Worm (Caenorhabditis elegans): ENCODE results near the gene egl-8.

DNA sequence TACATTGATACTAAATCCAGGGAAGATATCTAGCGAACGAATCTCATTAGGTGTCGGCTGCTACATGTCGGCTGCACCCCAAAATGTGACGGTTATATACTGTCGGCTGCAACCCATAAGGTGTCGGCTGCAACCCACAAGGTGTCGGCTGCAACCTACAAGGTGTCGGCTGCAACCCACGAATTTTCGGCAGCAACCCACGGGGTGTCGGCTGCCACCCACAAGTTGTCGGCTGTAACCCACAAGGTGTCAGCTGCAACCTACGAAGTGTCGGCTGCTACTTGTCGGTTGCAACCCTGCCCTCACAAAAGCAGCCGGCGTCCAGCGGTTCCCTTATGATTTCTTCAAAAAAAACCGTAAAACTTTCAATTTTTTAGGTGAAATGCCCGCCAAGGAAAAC is 9.2 kb downstream of the egl-8 start:
- TF ChIP-seq hpl-2 (GFP tag; optimal IDR thresholded peaks at IDR 0.05): no peak
- TF ChIP-seq tbx-2 (tag; optimal IDR thresholded peaks at IDR 0.05): no peak
- TF ChIP-seq unc-62 (GFP tag; optimal IDR thresholded peaks at IDR 0.05): no peak
- TF ChIP-seq mdl-1 (tag; optimal IDR thresholded peaks at IDR 0.05): no peak
- TF ChIP-seq unc-86 (tag; optimal IDR thresholded peaks at IDR 0.05): no peak
- TF ChIP-seq lin-13 (GFP tag; optimal IDR thresholded peaks at IDR 0.05): no peak
- no peak for TF ChIP-seq mab-9 (GFP tag; IDR thresholded peaks at IDR 0.05)
- TF ChIP-seq nhr-12 (tag; optimal IDR thresholded peaks at IDR 0.05): no peak
- no peak for TF ChIP-seq nhr-237 (tag; optimal IDR thresholded peaks at IDR 0.05)

Measured in whole organism, L1 larva.